Fruit fly (Drosophila melanogaster): ENCODE measurements around the gene mRpL14.

Gene mRpL14

dm6 chrX:2296230-2297044, 48.0 kb downstream of the mRpL14 start:
- TF ChIP-seq Rel (GFP tag; optimal IDR thresholded peaks at IDR 0.05) (peak; percentile 19), Rel (tag; optimal IDR thresholded peaks at IDR 0.05) (peak; percentile 79), HLH106 (tag; optimal IDR thresholded peaks at IDR 0.05) (peak; percentile 95), dsf (GFP tag; optimal IDR thresholded peaks at IDR 0.05; ENCODE audit: borderline replicate concordance) (no peak), OdsH (GFP tag; optimal IDR thresholded peaks at IDR 0.05) (peak; percentile 91), foxo (GFP tag; optimal IDR thresholded peaks at IDR 0.05) (peak; percentile 80 to 95), Hr83 (GFP tag; optimal IDR thresholded peaks at IDR 0.05; ENCODE audit: poor library complexity, severe bottlenecking) (peak; percentile 71), Sp1 (GFP tag; optimal IDR thresholded peaks at IDR 0.05) (peak; percentile 97), br (GFP tag; optimal IDR thresholded peaks at IDR 0.05) (peak; percentile 95), brk (GFP tag; optimal IDR thresholded peaks at IDR 0.05) (no peak), CG32264 (GFP tag; optimal IDR thresholded peaks at IDR 0.05) (peak; percentile 83), GATAd (GFP tag; optimal IDR thresholded peaks at IDR 0.05) (no peak), psq (GFP tag; optimal IDR thresholded peaks at IDR 0.05) (peak; percentile 89), tai (GFP tag; optimal IDR thresholded peaks at IDR 0.05) (peak; percentile 78), Myc (optimal IDR thresholded peaks at IDR 0.05) (no peak), ey (GFP tag; optimal IDR thresholded peaks at IDR 0.05) (peak; percentile 95), Dif (GFP tag; optimal IDR thresholded peaks at IDR 0.05; ENCODE audit: partially characterized antibody) (peak; percentile 52), usp (GFP tag; optimal IDR thresholded peaks at IDR 0.05) (peak; percentile 16), Vsx2 (GFP tag; optimal IDR thresholded peaks at IDR 0.05; ENCODE audit: partially characterized antibody) (no peak), h (GFP tag; optimal IDR thresholded peaks at IDR 0.05) (peak; percentile 92), Hnf4 (GFP tag; optimal IDR thresholded peaks at IDR 0.05) (peak; percentile 49), sage (GFP tag; optimal IDR thresholded peaks at IDR 0.05) (no peak), fru (GFP tag; optimal IDR thresholded peaks at IDR 0.05) (peak; percentile 97), Dfd (GFP tag; optimal IDR thresholded peaks at IDR 0.05) (no peak), woc (GFP tag; optimal IDR thresholded peaks at IDR 0.05) (peak; percentile 97), N (GFP tag; optimal IDR thresholded peaks at IDR 0.05) (no peak), dmrt93B (GFP tag; optimal IDR thresholded peaks at IDR 0.05) (peak; percentile 96), jim (GFP tag; optimal IDR thresholded peaks at IDR 0.05) (no peak), pan (optimal IDR thresholded peaks at IDR 0.05) (no peak), Jra (GFP tag; optimal IDR thresholded peaks at IDR 0.05) (peak; percentile 81), CrebA (GFP tag; optimal IDR thresholded peaks at IDR 0.05; ENCODE audit: borderline replicate concordance) (peak; percentile 53), Hr78 (GFP tag; optimal IDR thresholded peaks at IDR 0.05) (no peak), sv (GFP tag; optimal IDR thresholded peaks at IDR 0.05) (peak; percentile 81), lola (GFP tag; optimal IDR thresholded peaks at IDR 0.05) (no peak), dl (GFP tag; optimal IDR thresholded peaks at IDR 0.05; ENCODE audit: insufficient read depth in 1 of 2, partially characterized antibody in 2 of 2) (peak in 1 of 2 experiments; percentile 46), CG9705 (GFP tag; optimal IDR thresholded peaks at IDR 0.05) (peak; percentile 96), Mio (GFP tag; optimal IDR thresholded peaks at IDR 0.05) (peak; percentile 48), rgr (GFP tag; optimal IDR thresholded peaks at IDR 0.05) (peak; percentile 89), Abd-B (GFP tag; optimal IDR thresholded peaks at IDR 0.05) (no peak)

DNA sequence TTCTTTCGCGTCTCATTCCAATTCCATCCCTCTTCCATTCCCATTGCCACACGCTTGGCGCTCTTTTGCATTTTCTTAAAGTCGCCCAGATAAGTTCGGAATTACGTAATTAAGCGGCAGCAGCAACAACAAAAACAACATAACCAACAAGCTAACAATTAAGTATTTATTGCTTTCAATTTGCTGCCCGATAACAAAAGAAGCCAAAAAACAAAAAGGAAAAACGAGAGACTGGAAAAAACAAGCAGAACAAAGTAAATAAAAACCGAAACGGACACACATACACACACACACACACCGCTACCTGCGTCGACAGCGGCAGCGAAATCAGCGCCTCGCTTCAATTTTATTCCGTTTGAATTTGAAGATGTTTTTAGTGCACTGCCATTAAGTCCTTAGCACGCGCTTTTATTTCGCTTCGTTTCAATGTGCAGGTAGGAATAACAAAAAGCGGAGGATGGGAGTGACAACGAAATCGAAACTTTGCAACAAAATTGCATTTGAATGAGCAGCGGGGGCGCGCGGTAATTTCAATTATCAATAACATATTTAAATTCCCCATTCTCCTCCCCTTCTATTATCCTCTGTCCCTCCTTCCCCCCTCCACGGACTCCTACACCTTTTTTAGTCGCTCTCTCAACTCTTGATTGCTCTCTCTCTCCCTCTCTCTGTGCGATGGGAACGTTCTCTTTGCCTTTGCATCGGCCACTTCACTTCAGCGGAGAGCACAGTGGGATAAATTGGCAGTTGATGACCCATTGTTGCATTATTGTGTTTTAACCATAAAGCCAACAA, 48.8 kb downstream of the mRpL14 start, which contains the start of gene Raf:
Raf (plus strand) TSS at position 32 of the 795 bp plus-strand sequence.
- TF ChIP-seq CrebA (GFP tag; optimal IDR thresholded peaks at IDR 0.05; ENCODE audit: borderline replicate concordance) (peak; percentile 0), CG32264 (GFP tag; optimal IDR thresholded peaks at IDR 0.05) (no peak), jim (GFP tag; optimal IDR thresholded peaks at IDR 0.05) (peak; percentile 68), dl (GFP tag; optimal IDR thresholded peaks at IDR 0.05; ENCODE audit: insufficient read depth in 1 of 2, partially characterized antibody in 2 of 2) (peak; percentile 67 to 91), dsf (GFP tag; optimal IDR thresholded peaks at IDR 0.05; ENCODE audit: borderline replicate concordance) (no peak), brk (GFP tag; optimal IDR thresholded peaks at IDR 0.05) (no peak), usp (GFP tag; optimal IDR thresholded peaks at IDR 0.05) (no peak), woc (GFP tag; optimal IDR thresholded peaks at IDR 0.05) (no peak), Hnf4 (GFP tag; optimal IDR thresholded peaks at IDR 0.05) (peak; percentile 58), Hr83 (GFP tag; optimal IDR thresholded peaks at IDR 0.05; ENCODE audit: poor library complexity, severe bottlenecking) (no peak), Sp1 (GFP tag; optimal IDR thresholded peaks at IDR 0.05) (peak; percentile 25), lola (GFP tag; optimal IDR thresholded peaks at IDR 0.05) (no peak), Jra (GFP tag; optimal IDR thresholded peaks at IDR 0.05) (no peak), psq (GFP tag; optimal IDR thresholded peaks at IDR 0.05) (no peak), sage (GFP tag; optimal IDR thresholded peaks at IDR 0.05) (no peak), Dif (GFP tag; optimal IDR thresholded peaks at IDR 0.05; ENCODE audit: partially characterized antibody) (peak; percentile 91), Rel (GFP tag; optimal IDR thresholded peaks at IDR 0.05) (no peak), Rel (tag; optimal IDR thresholded peaks at IDR 0.05) (peak; percentile 30)

Data from whole organism, wandering third instar larva.